Fruit fly (Drosophila melanogaster) whole organism, prepupa: ENCODE data around the gene CG9269.

ENCODE experiments used
- CG10631 ChIP-seq: fragments of 200-800 bp; sonication (Bioruptor generic); optimal IDR thresholded peaks from 2 replicates; lab custom pipeline; 2016; ENCODE audit warnings: missing biosample characterization, missing genetic modification characterization
- CG10669 ChIP-seq: fragments of 200-800 bp; sonication (Bioruptor generic); optimal IDR thresholded peaks from 3 replicates; lab custom pipeline; 2018; ENCODE audit warnings: missing biosample characterization, mild to moderate bottlenecking, missing genetic modification characterization, moderate library complexity
- CG11294 ChIP-seq: fragments of 200-800 bp; sonication (Bioruptor generic); IDR thresholded peaks from 2 replicates; pipeline ENCODE4 v1.3.6; 2022; ENCODE audit warnings: missing biosample characterization, missing genetic modification characterization
- CG11762 ChIP-seq: fragments of 200-800 bp; sonication (Bioruptor generic); optimal IDR thresholded peaks from 3 replicates; lab custom pipeline; 2016; ENCODE audit warnings: missing biosample characterization, missing genetic modification characterization; ENCODE audit not compliant: insufficient read depth
- CG11902 ChIP-seq: fragments of 200-800 bp; sonication (Bioruptor generic); optimal IDR thresholded peaks from 3 replicates; lab custom pipeline; 2016; ENCODE audit warnings: missing biosample characterization, missing genetic modification characterization
- CG1621 ChIP-seq: fragments of 200-800 bp; sonication (Bioruptor generic); optimal IDR thresholded peaks from 3 replicates; lab custom pipeline; 2018; ENCODE audit warnings: missing biosample characterization, mild to moderate bottlenecking, missing genetic modification characterization
- CG16779 ChIP-seq: fragments of 200-800 bp; sonication (Bioruptor generic); optimal IDR thresholded peaks from 3 replicates; lab custom pipeline; 2017; ENCODE audit warnings: missing biosample characterization, mild to moderate bottlenecking, missing genetic modification characterization
- CG3032 ChIP-seq: fragments of 200-800 bp; optimal IDR thresholded peaks from 2 replicates; lab custom pipeline; 2019; ENCODE audit warnings: missing biosample characterization, mild to moderate bottlenecking, missing genetic modification characterization, moderate library complexity
- CG32006 ChIP-seq: fragments of 200-800 bp; sonication (Bioruptor generic); optimal IDR thresholded peaks from 3 replicates; lab custom pipeline; 2017; ENCODE audit warnings: missing biosample characterization, mild to moderate bottlenecking, missing genetic modification characterization
- CG3919 ChIP-seq: fragments of 200-800 bp; sonication (Bioruptor generic); optimal IDR thresholded peaks from 3 replicates; lab custom pipeline; 2016; ENCODE audit warnings: missing biosample characterization, missing genetic modification characterization
- CG6163 ChIP-seq: fragments of 200-800 bp; sonication (Bioruptor generic); IDR thresholded peaks from 3 replicates; pipeline ENCODE4 v1.3.6; 2022; ENCODE audit warnings: missing biosample characterization, missing genetic modification characterization
- CG6276 ChIP-seq: fragments of 200-800 bp; sonication (Bioruptor generic); optimal IDR thresholded peaks from 2 replicates; lab custom pipeline; 2017; ENCODE audit warnings: missing biosample characterization, mild to moderate bottlenecking, missing genetic modification characterization
- CG6792 ChIP-seq: fragments of 200-800 bp; sonication (Bioruptor generic); optimal IDR thresholded peaks from 3 replicates; lab custom pipeline; 2016; ENCODE audit warnings: missing biosample characterization, missing genetic modification characterization
- CG6808 ChIP-seq: fragments of 200-800 bp; sonication (Bioruptor generic); optimal IDR thresholded peaks from 3 replicates; lab custom pipeline; 2017; ENCODE audit warnings: missing biosample characterization, missing genetic modification characterization, mild to moderate bottlenecking, moderate library complexity, missing genetic modification reagents
- CG8119 ChIP-seq: fragments of 200-800 bp; sonication (Bioruptor generic); IDR thresholded peaks from 3 replicates; pipeline ENCODE4 v1.3.6; 2022; ENCODE audit warnings: missing biosample characterization, missing genetic modification characterization
- Eip78C ChIP-seq: fragments of 200-800 bp; sonication (Bioruptor generic); peaks from one replicate; lab custom pipeline; 2016; ENCODE audit warnings: missing biosample characterization, missing genetic modification characterization
- Ets21C ChIP-seq: fragments of 200-800 bp; sonication (Bioruptor generic); optimal IDR thresholded peaks from 3 replicates; lab custom pipeline; 2016; ENCODE audit warnings: missing biosample characterization, missing genetic modification characterization
- Ets96B ChIP-seq: fragments of 200-800 bp; optimal IDR thresholded peaks from 2 replicates; lab custom pipeline; 2019; ENCODE audit warnings: missing biosample characterization, mild to moderate bottlenecking, missing genetic modification characterization, moderate library complexity
- Gug ChIP-seq: fragments of 200-800 bp; sonication (Bioruptor generic); IDR thresholded peaks from 2 replicates; pipeline ENCODE4 v1.3.6; 2022; ENCODE audit warnings: missing biosample characterization, missing genetic modification characterization
- Hr38 ChIP-seq: sonication (Bioruptor generic); optimal IDR thresholded peaks from 2 replicates; lab custom pipeline; 2016; ENCODE audit warnings: missing biosample characterization, missing genetic modification characterization
- Met ChIP-seq: fragments of 200-800 bp; sonication (Bioruptor generic); optimal IDR thresholded peaks from 3 replicates; lab custom pipeline; 2016; ENCODE audit warnings: missing biosample characterization, missing genetic modification characterization
- OdsH ChIP-seq: fragments of 200-800 bp; sonication (Bioruptor generic); optimal IDR thresholded peaks from 3 replicates; lab custom pipeline; 2016; ENCODE audit warnings: missing biosample characterization, missing genetic modification characterization
- Smox ChIP-seq: fragments of 200-800 bp; sonication (Bioruptor generic); optimal IDR thresholded peaks from 3 replicates; lab custom pipeline; 2016; ENCODE audit warnings: missing biosample characterization, missing genetic modification characterization
- Sox102F ChIP-seq: fragments of 200-800 bp; sonication (Bioruptor generic); optimal IDR thresholded peaks from 2 replicates; lab custom pipeline; 2016; ENCODE audit warnings: missing biosample characterization, mild to moderate bottlenecking, missing genetic modification characterization
- Sox15 ChIP-seq: fragments of 200-800 bp; sonication (Bioruptor generic); optimal IDR thresholded peaks from 3 replicates; lab custom pipeline; 2016; ENCODE audit warnings: missing biosample characterization, missing genetic modification characterization
- achi ChIP-seq: fragments of 200-800 bp; sonication (Bioruptor generic); optimal IDR thresholded peaks from 3 replicates; lab custom pipeline; 2016; ENCODE audit warnings: missing biosample characterization, missing genetic modification characterization
- cyc ChIP-seq: fragments of 200-800 bp; sonication (Bioruptor generic); optimal IDR thresholded peaks from 3 replicates; lab custom pipeline; 2016; ENCODE audit warnings: missing biosample characterization, missing genetic modification characterization
- dac ChIP-seq: fragments of 200-800 bp; sonication (Bioruptor generic); optimal IDR thresholded peaks from 2 replicates; lab custom pipeline; 2017; ENCODE audit warnings: missing biosample characterization, mild to moderate bottlenecking, missing genetic modification characterization
- eg ChIP-seq: fragments of 200-800 bp; sonication (Bioruptor generic); IDR thresholded peaks from 3 replicates; pipeline ENCODE4 v1.3.6; 2022; ENCODE audit warnings: missing biosample characterization, missing genetic modification characterization
- esn ChIP-seq: fragments of 200-800 bp; sonication (Bioruptor generic); optimal IDR thresholded peaks from 2 replicates; lab custom pipeline; 2016; ENCODE audit warnings: missing biosample characterization, mild to moderate bottlenecking, missing genetic modification characterization, moderate library complexity
- fd59A ChIP-seq: fragments of 200-800 bp; sonication (Bioruptor generic); optimal IDR thresholded peaks from 2 replicates; lab custom pipeline; 2017; ENCODE audit warnings: missing biosample characterization, mild to moderate bottlenecking, missing genetic modification characterization, missing genetic modification reagents
- pdm3 ChIP-seq: fragments of 200-800 bp; sonication (Bioruptor generic); optimal IDR thresholded peaks from 3 replicates; lab custom pipeline; 2016; ENCODE audit warnings: missing biosample characterization, missing genetic modification characterization
- ss ChIP-seq, 2 experiments: fragments of 200-800 bp; sonication (Bioruptor generic); optimal IDR thresholded peaks; 2 replicates in 1 of 2; 3 replicates in 1 of 2; lab custom pipeline; 2017 to 2018; ENCODE audit warnings: mild to moderate bottlenecking in 2 of 2, missing biosample characterization in 2 of 2, missing genetic modification characterization in 2 of 2, moderate library complexity in 1 of 2
- topi ChIP-seq: fragments of 200-800 bp; sonication (Bioruptor generic); optimal IDR thresholded peaks from 3 replicates; lab custom pipeline; 2016; ENCODE audit warnings: missing biosample characterization, missing genetic modification characterization

Gene CG9269

DNA sequence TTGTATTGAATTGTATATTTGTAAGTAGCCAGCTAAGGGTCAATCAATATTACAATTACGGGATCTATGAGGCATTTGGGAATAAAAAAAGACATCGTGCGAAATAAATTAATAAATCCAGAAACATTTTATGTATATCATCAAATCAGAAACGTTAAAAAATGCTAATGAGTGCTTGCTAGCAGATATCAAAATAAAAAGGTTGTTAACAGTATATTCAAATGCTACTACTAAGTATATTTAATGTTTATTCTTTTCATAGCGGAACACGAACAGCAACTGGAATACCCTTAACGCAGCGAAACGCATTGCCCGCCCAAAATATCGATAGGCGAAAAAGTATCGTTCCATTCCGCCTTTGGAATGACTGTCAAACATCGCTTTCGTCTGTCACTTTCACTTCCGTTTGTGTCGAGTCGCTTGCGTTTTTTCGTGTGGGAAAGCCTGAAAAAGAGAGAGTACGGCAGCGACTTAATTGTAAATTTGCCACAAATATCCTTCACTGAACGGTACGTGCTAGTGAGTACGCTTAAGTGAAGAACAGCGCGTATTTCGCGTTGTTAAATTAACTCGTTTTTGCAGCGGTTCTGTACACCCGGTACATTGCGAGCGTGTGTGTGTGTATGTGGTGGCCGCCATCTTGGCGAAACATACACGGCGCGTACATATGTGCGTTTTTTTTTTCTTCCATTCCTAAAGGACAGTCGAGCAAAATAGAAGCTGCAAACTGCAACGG, 45.4 kb downstream of the CG9269 start, which contains the start of gene B52 (continued):
- TF ChIP-seq CG6276 (GFP tag; lab: Kevin White, UChicago) (no peak), CG10669 (GFP tag; lab: Kevin White, UChicago) (peak; percentile 37), CG16779 (peak; percentile 66), CG8119 (no peak), esn (peak; percentile 75), Sox102F (GFP tag; lab: Kevin White, UChicago) (peak; percentile 70), eg (GFP tag; lab: Robert Waterston, UW) (peak; percentile 62; the same call in 2 of the 3 replicates), ss (GFP tag; optimal IDR thresholded peaks at IDR 0.05; lab: Kevin White, UChicago) (peak; percentile 68 to 84), cyc (GFP tag; lab: Kevin White, UChicago) (peak; percentile 53)

DNA sequence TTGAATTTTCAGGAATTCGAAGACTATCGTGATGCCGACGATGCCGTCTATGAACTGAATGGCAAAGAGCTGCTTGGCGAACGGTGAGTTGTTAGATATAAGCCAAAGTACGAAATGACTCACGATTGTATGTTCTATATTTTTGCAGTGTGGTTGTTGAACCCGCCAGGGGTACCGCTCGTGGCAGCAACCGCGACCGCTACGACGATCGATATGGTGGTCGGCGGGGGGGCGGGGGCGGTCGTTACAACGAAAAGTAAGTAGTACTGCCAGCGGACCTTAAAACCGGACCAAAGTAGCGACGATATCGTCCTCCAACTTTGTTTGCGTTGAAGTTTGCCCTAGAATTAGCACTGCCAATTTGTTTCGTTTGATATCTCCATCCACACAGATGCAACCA, 46.4 kb downstream of the CG9269 start:
- no peak for TF ChIP-seq CG1621 (tag; lab: Kevin White, UChicago)
- no peak for TF ChIP-seq topi (GFP tag; lab: Kevin White, UChicago)
- no peak for TF ChIP-seq cyc (GFP tag; lab: Kevin White, UChicago)
- no peak for TF ChIP-seq CG11762 (GFP tag; lab: Kevin White, UChicago)
- TF ChIP-seq fd59A (GFP tag; lab: Kevin White, UChicago) = no peak
- no peak for TF ChIP-seq OdsH (GFP tag; lab: Kevin White, UChicago)
- no peak for TF ChIP-seq Gug (GFP tag; lab: Robert Waterston, UW)
- TF ChIP-seq CG10631 (GFP tag; lab: Kevin White, UChicago) = no peak
- no peak for TF ChIP-seq pdm3 (GFP tag; lab: Kevin White, UChicago)
- TF ChIP-seq Ets21C (GFP tag; lab: Kevin White, UChicago) = no peak
- no peak for TF ChIP-seq CG6792 (GFP tag; lab: Kevin White, UChicago)
- no peak for TF ChIP-seq CG3032
- TF ChIP-seq Sox15 (GFP tag; lab: Kevin White, UChicago) = no peak
- TF ChIP-seq CG11902 (GFP tag; lab: Kevin White, UChicago) = no peak
- TF ChIP-seq CG6808 (GFP tag; lab: Kevin White, UChicago) = no peak
- no peak for TF ChIP-seq achi (GFP tag; lab: Kevin White, UChicago)
- no peak for TF ChIP-seq CG32006
- TF ChIP-seq CG11294 (GFP tag; lab: Robert Waterston, UW) = no peak
- no peak for TF ChIP-seq Hr38 (GFP tag; lab: Kevin White, UChicago)

DNA sequence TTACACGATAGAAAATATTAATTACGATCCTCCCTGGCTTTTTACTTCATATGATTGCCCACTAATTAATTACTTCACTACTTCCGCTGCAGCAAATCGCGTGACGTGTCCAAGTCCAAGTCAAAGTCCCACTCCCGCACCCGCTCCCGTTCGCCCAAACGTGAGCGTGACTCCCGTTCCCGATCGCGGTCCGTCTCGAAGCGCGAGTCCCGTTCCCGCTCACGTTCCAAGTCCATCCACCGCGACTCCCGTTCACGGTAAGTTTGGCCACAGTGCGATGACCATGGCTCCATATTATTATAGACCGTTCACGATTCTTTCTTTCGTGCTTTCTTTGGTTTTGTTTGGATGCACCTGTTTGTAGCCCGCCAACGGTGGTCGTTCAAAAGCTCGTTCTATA, 50.3 kb downstream of the CG9269 start:
- TF ChIP-seq Hr38 (GFP tag; lab: Kevin White, UChicago) (no peak), Met (no peak), CG6163 (GFP tag; lab: Robert Waterston, UW) (no peak), pdm3 (GFP tag; lab: Kevin White, UChicago) (no peak), Eip78C (GFP tag; lab: Kevin White, UChicago) (no peak), Ets96B (tag; lab: Kevin White, UChicago) (no peak), Smox (GFP tag; lab: Kevin White, UChicago) (no peak), CG3919 (no peak), CG11294 (GFP tag; lab: Robert Waterston, UW) (no peak), dac (GFP tag; lab: Kevin White, UChicago) (no peak)
